Worm (Caenorhabditis elegans) whole organism, mixed stage, embryonic: ENCODE measurements around the gene F42A9.6.

ENCODE experiments used
- M03D4.4 ChIP-seq: sonication (generic microtip); optimal IDR thresholded peaks from 2 replicates; lab custom pipeline; 2017; ENCODE audit warnings: mild to moderate bottlenecking, missing genetic modification characterization, missing compliant biosample characterization
- bed-3 ChIP-seq: fragments of 200-800 bp; sonication (Bioruptor generic); optimal IDR thresholded peaks from 3 replicates; lab custom pipeline; 2018; ENCODE audit warnings: mild to moderate bottlenecking, missing genetic modification characterization, moderate library complexity, missing compliant biosample characterization
- blmp-1 ChIP-seq: fragments of 150-350 bp; optimal IDR thresholded peaks from 2 replicates; lab custom pipeline; 2014; ENCODE audit warnings: missing biosample characterization, missing genetic modification characterization
- ceh-39 ChIP-seq: fragments of 150-350 bp; optimal IDR thresholded peaks from 2 replicates; lab custom pipeline; 2014; ENCODE audit warnings: missing biosample characterization, missing genetic modification characterization
- ceh-43 ChIP-seq: fragments of 200-800 bp; sonication (Bioruptor generic); optimal IDR thresholded peaks from 2 replicates; lab custom pipeline; 2018; ENCODE audit warnings: mild to moderate bottlenecking, missing genetic modification characterization, moderate library complexity, missing compliant biosample characterization
- ceh-83 ChIP-seq: fragments of 200-800 bp; sonication (Bioruptor generic); optimal IDR thresholded peaks from 2 replicates; lab custom pipeline; 2018; ENCODE audit warnings: mild to moderate bottlenecking, missing genetic modification characterization, missing compliant biosample characterization
- ces-1 ChIP-seq: fragments of 150-350 bp; optimal IDR thresholded peaks from 2 replicates; lab custom pipeline; 2014; ENCODE audit warnings: missing biosample characterization, missing genetic modification reagents, missing genetic modification characterization
- cnd-1 ChIP-seq: fragments of 200-800 bp; sonication (Bioruptor generic); optimal IDR thresholded peaks from 2 replicates; lab custom pipeline; 2018; ENCODE audit warnings: mild to moderate bottlenecking, missing genetic modification characterization, missing compliant biosample characterization
- drap-1 ChIP-seq: fragments of 200-800 bp; sonication (Bioruptor generic); optimal IDR thresholded peaks from 3 replicates; lab custom pipeline; 2018; ENCODE audit warnings: mild to moderate bottlenecking, missing genetic modification characterization, missing compliant biosample characterization
- elt-1 ChIP-seq: sonication (generic microtip); optimal IDR thresholded peaks from 2 replicates; lab custom pipeline; 2017; ENCODE audit warnings: missing genetic modification characterization, mild to moderate bottlenecking, missing compliant biosample characterization, antibody characterized with exemption, moderate library complexity, borderline replicate concordance; ENCODE audit not compliant: insufficient read depth
- elt-3 ChIP-seq: fragments of 150-350 bp; optimal IDR thresholded peaks from 2 replicates; lab custom pipeline; 2014; ENCODE audit warnings: missing biosample characterization, missing genetic modification characterization
- flh-1 ChIP-seq: fragments of 200-800 bp; sonication (Bioruptor generic); optimal IDR thresholded peaks from 2 replicates; lab custom pipeline; 2018; ENCODE audit warnings: mild to moderate bottlenecking, missing genetic modification characterization, moderate library complexity, missing compliant biosample characterization
- ham-2 ChIP-seq: fragments of 200-800 bp; sonication (Bioruptor generic); optimal IDR thresholded peaks from 2 replicates; lab custom pipeline; 2018; ENCODE audit warnings: mild to moderate bottlenecking, missing genetic modification characterization, missing compliant biosample characterization
- hlh-1 ChIP-seq: fragments of 150-350 bp; optimal IDR thresholded peaks from 2 replicates; lab custom pipeline; 2014; ENCODE audit warnings: missing biosample characterization, missing genetic modification reagents, missing genetic modification characterization
- lin-13 ChIP-seq: fragments of 150-350 bp; optimal IDR thresholded peaks from 2 replicates; lab custom pipeline; 2014; ENCODE audit warnings: missing biosample characterization, missing genetic modification characterization
- lin-32 ChIP-seq: fragments of 200-800 bp; sonication (Bioruptor generic); optimal IDR thresholded peaks from 2 replicates; lab custom pipeline; 2018; ENCODE audit warnings: mild to moderate bottlenecking, missing genetic modification characterization, missing compliant biosample characterization
- lsy-2 ChIP-seq: fragments of 150-350 bp; optimal IDR thresholded peaks from 2 replicates; lab custom pipeline; 2014; ENCODE audit warnings: missing biosample characterization, missing genetic modification characterization
- mab-5 ChIP-seq: fragments of 150-350 bp; optimal IDR thresholded peaks from 2 replicates; lab custom pipeline; 2014; ENCODE audit warnings: missing biosample characterization, missing genetic modification characterization
- mep-1 ChIP-seq: fragments of 150-350 bp; optimal IDR thresholded peaks from 2 replicates; lab custom pipeline; 2017; ENCODE audit warnings: missing biosample characterization, missing genetic modification reagents, missing genetic modification characterization, inconsistent platforms
- mls-2 ChIP-seq: sonication (generic microtip); optimal IDR thresholded peaks from 2 replicates; lab custom pipeline; 2016; ENCODE audit warnings: mild to moderate bottlenecking, missing genetic modification characterization, moderate library complexity, missing compliant biosample characterization
- nhr-12 ChIP-seq: fragments of 150-350 bp; optimal IDR thresholded peaks from 2 replicates; lab custom pipeline; 2014; ENCODE audit warnings: missing biosample characterization, missing genetic modification characterization
- nhr-2 ChIP-seq: fragments of 150-350 bp; optimal IDR thresholded peaks from 2 replicates; lab custom pipeline; 2014; ENCODE audit warnings: missing biosample characterization, missing genetic modification characterization
- nhr-237 ChIP-seq: fragments of 150-350 bp; optimal IDR thresholded peaks from 2 replicates; lab custom pipeline; 2014; ENCODE audit warnings: missing biosample characterization, missing genetic modification characterization
- nhr-28 ChIP-seq: fragments of 150-350 bp; optimal IDR thresholded peaks from 2 replicates; lab custom pipeline; 2014; ENCODE audit warnings: missing biosample characterization, missing genetic modification characterization
- nhr-76 ChIP-seq: sonication (generic microtip); optimal IDR thresholded peaks from 2 replicates; lab custom pipeline; 2017; ENCODE audit warnings: missing biosample characterization, missing genetic modification characterization
- pha-4 ChIP-seq: fragments of 150-350 bp; optimal IDR thresholded peaks from 2 replicates; lab custom pipeline; 2018; ENCODE audit warnings: missing biosample characterization, missing genetic modification reagents, missing genetic modification characterization
- sem-2 ChIP-seq: fragments of 200-800 bp; sonication (Bioruptor generic); optimal IDR thresholded peaks from 2 replicates; lab custom pipeline; 2018; ENCODE audit warnings: mild to moderate bottlenecking, missing genetic modification characterization, missing compliant biosample characterization
- snpc-4 ChIP-seq: fragments of 150-350 bp; optimal IDR thresholded peaks from 2 replicates; lab custom pipeline; 2014; ENCODE audit warnings: missing biosample characterization, missing genetic modification characterization
- sptf-1 ChIP-seq: sonication (generic microtip); optimal IDR thresholded peaks from 2 replicates; lab custom pipeline; 2017; ENCODE audit warnings: mild to moderate bottlenecking, missing genetic modification characterization, moderate library complexity, missing compliant biosample characterization
- tbx-8 ChIP-seq: fragments of 200-800 bp; sonication (Bioruptor generic); optimal IDR thresholded peaks from 2 replicates; lab custom pipeline; 2018; ENCODE audit warnings: mild to moderate bottlenecking, missing genetic modification characterization, moderate library complexity, missing compliant biosample characterization
- unc-120 ChIP-seq: sonication (generic microtip); optimal IDR thresholded peaks from 2 replicates; lab custom pipeline; 2017; ENCODE audit warnings: missing genetic modification characterization, missing compliant biosample characterization; ENCODE audit not compliant: poor library complexity, severe bottlenecking
- unc-39 ChIP-seq: fragments of 150-350 bp; optimal IDR thresholded peaks from 2 replicates; lab custom pipeline; 2014; ENCODE audit warnings: missing biosample characterization, missing genetic modification characterization
- unc-62 ChIP-seq: fragments of 150-350 bp; optimal IDR thresholded peaks from 2 replicates; lab custom pipeline; 2014; ENCODE audit warnings: missing biosample characterization, missing genetic modification reagents, missing genetic modification characterization
- zip-8 ChIP-seq: fragments of 150-350 bp; optimal IDR thresholded peaks from 2 replicates; lab custom pipeline; 2014; ENCODE audit warnings: missing biosample characterization, missing genetic modification characterization
- ztf-11 ChIP-seq: fragments of 150-350 bp; optimal IDR thresholded peaks from 2 replicates; lab custom pipeline; 2014; ENCODE audit warnings: missing biosample characterization, missing genetic modification characterization

F42A9.6 gene

ce11 chrIV:8625730-8626129, 16.7 kb downstream of the F42A9.6 start:
- TF ChIP-seq lsy-2 (tag; lab: Kevin White, UChicago) (no peak), mls-2 (tag; lab: Kevin White, UChicago) (no peak), M03D4.4 (tag; lab: Kevin White, UChicago) (no peak), bed-3 (GFP tag; lab: Kevin White, UChicago) (no peak)

- TF ChIP-seq ces-1 (GFP tag; lab: Kevin White, UChicago) (peak; percentile 78), unc-120 (no peak)
Measured at ce11 chrIV:8626294-8626693, 17.3 kb downstream of the F42A9.6 start.

ce11 chrIV:8627328-8627727, 18.3 kb downstream of the F42A9.6 start, which contains the start of gene F42A9.11:
TSS of gene F42A9.11 (plus strand) at chrIV:8627637.
- TF ChIP-seq hlh-1 (tag; lab: Kevin White, UChicago): peak; percentile 6
- no peak for TF ChIP-seq unc-39 (tag; lab: Kevin White, UChicago)

ce11 chrIV:8628262-8628661, 19.2 kb downstream of the F42A9.6 start:
- no peak for TF ChIP-seq ceh-83 (GFP tag; lab: Kevin White, UChicago)
- no peak for TF ChIP-seq ztf-11 (tag; lab: Kevin White, UChicago)
- TF ChIP-seq mls-2 (tag; lab: Kevin White, UChicago): no peak
- no peak for TF ChIP-seq zip-8 (tag; lab: Kevin White, UChicago)
- TF ChIP-seq nhr-28: no peak
- TF ChIP-seq, all 35 proteins: peak for 0

- TF ChIP-seq lin-32 (GFP tag; lab: Kevin White, UChicago) (no peak), lsy-2 (tag; lab: Kevin White, UChicago) (no peak), sptf-1 (no peak), nhr-2 (tag; lab: Kevin White, UChicago) (no peak), mls-2 (tag; lab: Kevin White, UChicago) (no peak), flh-1 (GFP tag; lab: Kevin White, UChicago) (no peak), unc-62 (GFP tag; lab: Kevin White, UChicago) (peak; percentile 67), nhr-12 (tag; lab: Kevin White, UChicago) (no peak), sem-2 (GFP tag; lab: Kevin White, UChicago) (no peak), mab-5 (tag; lab: Kevin White, UChicago) (no peak), elt-3 (tag; lab: Kevin White, UChicago) (no peak), zip-8 (tag; lab: Kevin White, UChicago) (no peak), snpc-4 (tag; lab: Kevin White, UChicago) (no peak), hlh-1 (tag; lab: Kevin White, UChicago) (peak; percentile 59), lin-13 (tag; lab: Kevin White, UChicago) (no peak), M03D4.4 (tag; lab: Kevin White, UChicago) (no peak), ham-2 (GFP tag; lab: Kevin White, UChicago) (no peak), ces-1 (GFP tag; lab: Kevin White, UChicago) (peak; percentile 27), nhr-76 (no peak), pha-4 (tag; lab: Kevin White, UChicago) (no peak), ceh-39 (tag; lab: Kevin White, UChicago) (no peak), mep-1 (tag; lab: Kevin White, UChicago) (no peak), unc-120 (peak; percentile 94), ceh-43 (GFP tag; lab: Kevin White, UChicago) (no peak), blmp-1 (tag; lab: Kevin White, UChicago) (no peak), elt-1 (tag; lab: Kevin White, UChicago) (no peak), drap-1 (GFP tag; lab: Kevin White, UChicago) (peak; percentile 4), nhr-28 (no peak), bed-3 (GFP tag; lab: Kevin White, UChicago) (no peak), cnd-1 (tag; lab: Kevin White, UChicago) (no peak), nhr-237 (tag; lab: Kevin White, UChicago) (peak; percentile 1), ztf-11 (tag; lab: Kevin White, UChicago) (no peak), tbx-8 (GFP tag; lab: Kevin White, UChicago) (no peak), ceh-83 (GFP tag; lab: Kevin White, UChicago) (no peak), unc-39 (tag; lab: Kevin White, UChicago) (no peak)
Measured at ce11 chrIV:8629609-8630052, 20.6 kb downstream of the F42A9.6 start.
